Fruit fly (Drosophila melanogaster) whole organism, wandering third instar larva: ENCODE data around the gene Oga.

Experiments
- Hnf4 ChIP-seq: fragments of 200-800 bp; sonication (Bioruptor generic); optimal IDR thresholded peaks from 2 replicates; lab custom pipeline; 2016; ENCODE audit warnings: missing biosample characterization, mild to moderate bottlenecking, missing genetic modification characterization
- pan ChIP-seq: fragments of >200 bp; optimal IDR thresholded peaks from 2 replicates; lab custom pipeline; 2017
- woc ChIP-seq: sonication (Bioruptor generic); optimal IDR thresholded peaks from 2 replicates; lab custom pipeline; 2016; ENCODE audit warnings: missing biosample characterization, mild to moderate bottlenecking, missing genetic modification characterization

dm6 chr3R:21188540-21189276 is 30.2 kb upstream of the Oga start:
- TF ChIP-seq Hnf4 (GFP tag; lab: Kevin White, UChicago) = peak; percentile 46
- no peak for TF ChIP-seq pan (lab: Kevin White, UChicago)
- TF ChIP-seq woc = no peak
